Worm (Caenorhabditis elegans) whole organism, early embryonic: ENCODE measurements around the gene sru-37.

Experiments
- B0310.2 ChIP-seq: sonication (generic microtip); optimal IDR thresholded peaks from 2 replicates; lab custom pipeline; 2016; ENCODE audit warnings: mild to moderate bottlenecking, missing genetic modification characterization, missing compliant biosample characterization
- F13C5.2 ChIP-seq: sonication (generic microtip); optimal IDR thresholded peaks from 2 replicates; lab custom pipeline; 2017; ENCODE audit warnings: mild to moderate bottlenecking, missing genetic modification characterization, inconsistent platforms, missing compliant biosample characterization
- aly-1 ChIP-seq: sonication (generic microtip); optimal IDR thresholded peaks from 2 replicates; lab custom pipeline; 2016; ENCODE audit warnings: missing genetic modification characterization, missing compliant biosample characterization
- ama-1 ChIP-seq: fragments of 150-350 bp; optimal IDR thresholded peaks from 2 replicates; lab custom pipeline; 2014
- ceh-36 ChIP-seq: sonication (generic microtip); optimal IDR thresholded peaks from 2 replicates; lab custom pipeline; 2016; ENCODE audit warnings: missing genetic modification characterization, inconsistent platforms, missing compliant biosample characterization
- ets-7 ChIP-seq: sonication (generic microtip); optimal IDR thresholded peaks from 2 replicates; lab custom pipeline; 2016; ENCODE audit warnings: missing genotype, missing genetic modification characterization, missing compliant biosample characterization
- flt-1 ChIP-seq: fragments of 200-800 bp; sonication (Bioruptor generic); IDR thresholded peaks from 2 replicates; pipeline ENCODE4 v1.3.6; 2022; ENCODE audit warnings: missing genetic modification characterization, missing compliant biosample characterization
- hmg-4 ChIP-seq: fragments of 200-800 bp; sonication (Bioruptor generic); optimal IDR thresholded peaks from 2 replicates; lab custom pipeline; 2018; ENCODE audit warnings: mild to moderate bottlenecking, missing genetic modification characterization, missing compliant biosample characterization
- hnd-1 ChIP-seq: sonication (generic microtip); optimal IDR thresholded peaks from 2 replicates; lab custom pipeline; 2016; ENCODE audit warnings: missing genetic modification characterization, missing compliant biosample characterization
- tbx-11 ChIP-seq: fragments of 200-800 bp; sonication (Bioruptor generic); IDR thresholded peaks from 2 replicates; pipeline ENCODE4 v1.3.6; 2022; ENCODE audit warnings: missing genetic modification characterization, missing compliant biosample characterization

- TF ChIP-seq ama-1 (lab: Kevin White, UChicago) (no peak), F13C5.2 (tag; lab: Kevin White, UChicago) (no peak), tbx-11 (GFP tag; lab: Robert Waterston, UW) (no peak), hmg-4 (GFP tag; lab: Kevin White, UChicago) (no peak), ets-7 (tag; lab: Kevin White, UChicago) (no peak), B0310.2 (tag; lab: Kevin White, UChicago) (no peak), flt-1 (GFP tag; lab: Robert Waterston, UW) (no peak), hnd-1 (tag; lab: Kevin White, UChicago) (no peak), aly-1 (no peak), ceh-36 (tag; lab: Kevin White, UChicago) (no peak)
Observed at ce11 chrV:9811154-9811553, 5.9 kb downstream of the sru-37 start, which contains the start of gene sru-29.
